Worm (Caenorhabditis elegans) whole organism, L3 larva: ENCODE results near the gene cpna-5.

Source experiments
- aly-2 ChIP-seq: fragments of 150-350 bp; optimal IDR thresholded peaks from 2 replicates; lab custom pipeline; 2014; ENCODE audit warnings: missing biosample characterization, missing genetic modification characterization
- elt-3 ChIP-seq, 3 experiments: fragments of 150-350 bp in 1 of 3; sonication (generic microtip) in 2 of 3; optimal IDR thresholded peaks; 2 replicates in 2 of 3; 4 replicates in 1 of 3; lab custom pipeline; 2014 to 2017; ENCODE audit warnings: missing biosample characterization in 3 of 3, missing genetic modification characterization in 3 of 3
- fos-1 ChIP-seq: fragments of 150-350 bp; optimal IDR thresholded peaks from 2 replicates; lab custom pipeline; 2014; ENCODE audit warnings: missing biosample characterization, missing genetic modification characterization
- nhr-11 ChIP-seq: fragments of 150-350 bp; optimal IDR thresholded peaks from 2 replicates; lab custom pipeline; 2014; ENCODE audit warnings: missing biosample characterization, missing genetic modification characterization
- nhr-25 ChIP-seq: sonication (generic microtip); optimal IDR thresholded peaks from 2 replicates; lab custom pipeline; 2017; ENCODE audit warnings: missing biosample characterization, missing genetic modification characterization
- nhr-28 ChIP-seq: fragments of 150-350 bp; optimal IDR thresholded peaks from 2 replicates; lab custom pipeline; 2014; ENCODE audit warnings: missing biosample characterization, missing genetic modification characterization
- pha-4 ChIP-seq: fragments of 150-350 bp; optimal IDR thresholded peaks from 2 replicates; lab custom pipeline; 2014; ENCODE audit warnings: missing biosample characterization, missing genetic modification reagents, missing genetic modification characterization
- pqm-1 ChIP-seq: fragments of 150-350 bp; optimal IDR thresholded peaks from 2 replicates; lab custom pipeline; 2017; ENCODE audit warnings: missing biosample characterization, missing genetic modification characterization, inconsistent platforms
- skn-1 ChIP-seq: fragments of 150-350 bp; optimal IDR thresholded peaks from 2 replicates; lab custom pipeline; 2014; ENCODE audit warnings: missing biosample characterization, missing genetic modification characterization
- snpc-4 ChIP-seq: fragments of 150-350 bp; optimal IDR thresholded peaks from 2 replicates; lab custom pipeline; 2014; ENCODE audit warnings: missing biosample characterization, missing genetic modification characterization
- ztf-11 ChIP-seq: fragments of 150-350 bp; optimal IDR thresholded peaks from 2 replicates; lab custom pipeline; 2014; ENCODE audit warnings: missing biosample characterization, missing genetic modification characterization

- TF ChIP-seq ztf-11 (tag; lab: Kevin White, UChicago) (no peak), pqm-1 (tag; lab: Kevin White, UChicago) (no peak), nhr-25 (no peak), skn-1 (tag; lab: Kevin White, UChicago) (no peak), elt-3 (tag; optimal IDR thresholded peaks at IDR 0.05; lab: Kevin White, UChicago) (no peak), aly-2 (tag; lab: Kevin White, UChicago) (no peak), pha-4 (tag; lab: Kevin White, UChicago) (no peak), snpc-4 (tag; lab: Kevin White, UChicago) (no peak), nhr-28 (tag; lab: Kevin White, UChicago) (no peak), fos-1 (no peak), nhr-11 (no peak)
Observed at ce11 chrII:7675752-7676151, 42.6 kb downstream of the cpna-5 start.
